Worm (Caenorhabditis elegans): Measurements from ENCODE around the gene vha-8.
A peak's percentile ranks its signal among the peaks of the same experiment; 100 is the strongest.

- TF ChIP-seq snpc-4 (tag; optimal IDR thresholded peaks at IDR 0.05) (no peak), F13H6.1 (tag; optimal IDR thresholded peaks at IDR 0.05) (peak; percentile 51), zag-1 (tag; optimal IDR thresholded peaks at IDR 0.05) (peak; percentile 63), blmp-1 (tag; optimal IDR thresholded peaks at IDR 0.05; ENCODE audit: insufficient read depth) (peak; percentile 83), nhr-11 (tag; optimal IDR thresholded peaks at IDR 0.05) (no peak), unc-39 (tag; optimal IDR thresholded peaks at IDR 0.05) (no peak), lsy-2 (tag; optimal IDR thresholded peaks at IDR 0.05) (peak in 1 of 2 experiments; percentile 83), skn-1 (tag; optimal IDR thresholded peaks at IDR 0.05) (no peak), unc-62 (GFP tag; optimal IDR thresholded peaks at IDR 0.05) (no peak), mdl-1 (tag; optimal IDR thresholded peaks at IDR 0.05) (peak in 1 of 2 experiments; percentile 44)
Measured at ce11 chrIV:6767240-6767639, 23.6 kb upstream of the vha-8 start.

Measured in whole organism, L2 larva.